Worm (Caenorhabditis elegans) whole organism, L4/young adult: Measurements from ENCODE around the gene egl-38.

Experiments
- W03F9.2 ChIP-seq: fragments of 150-350 bp; optimal IDR thresholded peaks from 2 replicates; lab custom pipeline; 2014; ENCODE audit warnings: missing biosample characterization, missing genetic modification characterization
- dao-5 ChIP-seq: sonication (generic microtip); optimal IDR thresholded peaks from 2 replicates; lab custom pipeline; 2016; ENCODE audit warnings: missing genotype, missing genetic modification characterization, moderate library complexity, missing compliant biosample characterization
- him-1 ChIP-seq: sonication (generic microtip); optimal IDR thresholded peaks from 2 replicates; lab custom pipeline; 2016; ENCODE audit warnings: missing genotype, missing genetic modification reagents, missing genetic modification characterization, missing compliant biosample characterization

- TF ChIP-seq dao-5 (tag; lab: Kevin White, UChicago) (no peak), him-1 (tag; lab: Kevin White, UChicago) (no peak), W03F9.2 (tag; lab: Kevin White, UChicago) (no peak)
Measured at ce11 chrIV:10115142-10115541, 4.8 kb upstream of the egl-38 start, which contains the start of gene C04G2.10.
